Worm (Caenorhabditis elegans) whole organism, midembryonic: ENCODE data around the gene T19D12.10.

Experiments used
- klf-2 ChIP-seq: fragments of 200-800 bp; sonication (Bioruptor generic); conservative IDR thresholded peaks from 2 replicates; pipeline ENCODE4 v1.3.6; 2022; ENCODE audit warnings: missing genetic modification reagents, missing genetic modification characterization, missing compliant biosample characterization
- ref-1 ChIP-seq: fragments of 200-800 bp; sonication (Bioruptor generic); conservative IDR thresholded peaks from 2 replicates; pipeline ENCODE4 v1.3.6; 2022; ENCODE audit warnings: missing genetic modification reagents, missing genetic modification characterization, missing compliant biosample characterization

DNA sequence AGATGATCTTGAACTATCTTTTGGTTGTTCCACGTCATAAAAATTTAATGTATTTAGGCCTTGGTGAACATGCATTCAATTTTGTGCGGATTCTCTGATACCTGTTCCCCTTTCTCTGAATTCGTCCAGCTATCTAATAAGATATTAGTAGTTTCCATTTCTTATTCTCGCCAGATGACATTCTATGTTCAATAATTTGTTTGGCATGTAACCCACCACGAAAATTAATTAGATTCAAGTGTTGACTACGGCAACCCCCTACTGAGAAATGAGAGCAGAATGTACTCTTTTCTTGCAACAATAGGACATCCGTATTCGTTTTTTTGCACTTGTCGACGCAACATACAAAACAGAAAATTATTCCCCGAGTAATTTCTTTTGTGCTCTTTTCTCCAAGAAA is 16.5 kb downstream of the T19D12.10 start:
- TF ChIP-seq ref-1 (GFP tag; lab: Robert Waterston, UW) (no peak), klf-2 (GFP tag; lab: Robert Waterston, UW) (no peak)
